Fruit fly (Drosophila melanogaster) whole organism, embryonic: ENCODE measurements around the gene CG43346.

ENCODE experiments used
- CG11456 ChIP-seq: fragments of 200-800 bp; sonication (Bioruptor generic); IDR thresholded peaks from 3 replicates; pipeline ENCODE4 v1.3.6; 2022; ENCODE audit warnings: missing biosample characterization, missing genetic modification characterization
- CG12155 ChIP-seq: fragments of 200-800 bp; sonication (Bioruptor generic); optimal IDR thresholded peaks from 3 replicates; lab custom pipeline; 2016; ENCODE audit warnings: missing biosample characterization, missing genetic modification characterization
- CG12769 ChIP-seq: fragments of 200-800 bp; sonication (Bioruptor generic); optimal IDR thresholded peaks from 2 replicates; lab custom pipeline; 2019; ENCODE audit warnings: missing biosample characterization, mild to moderate bottlenecking, missing genetic modification characterization, moderate library complexity
- CG17359 ChIP-seq: fragments of 200-800 bp; sonication (Bioruptor generic); optimal IDR thresholded peaks from 3 replicates; lab custom pipeline; 2018; ENCODE audit warnings: missing biosample characterization, mild to moderate bottlenecking, missing genetic modification characterization, moderate library complexity
- CG17568 ChIP-seq: fragments of 200-800 bp; sonication (Bioruptor generic); optimal IDR thresholded peaks from 2 replicates; lab custom pipeline; 2018; ENCODE audit warnings: missing biosample characterization, mild to moderate bottlenecking, missing genetic modification characterization, moderate library complexity
- CG31365 ChIP-seq: fragments of 200-800 bp; sonication (Bioruptor generic); optimal IDR thresholded peaks from 2 replicates; lab custom pipeline; 2018; ENCODE audit warnings: missing biosample characterization, mild to moderate bottlenecking, missing genetic modification characterization
- CG34422 ChIP-seq: fragments of 200-800 bp; sonication (Bioruptor generic); IDR thresholded peaks from 3 replicates; pipeline ENCODE4 v1.3.6; 2022; ENCODE audit warnings: missing biosample characterization, missing genetic modification characterization
- CG4328 ChIP-seq: fragments of 200-800 bp; sonication (Bioruptor generic); optimal IDR thresholded peaks from 3 replicates; lab custom pipeline; 2017; ENCODE audit warnings: missing biosample characterization, missing genetic modification reagents, missing genetic modification characterization
- CG4617 ChIP-seq: fragments of 200-800 bp; sonication (Bioruptor generic); optimal IDR thresholded peaks from 3 replicates; lab custom pipeline; 2016; ENCODE audit warnings: missing biosample characterization, missing genetic modification characterization, borderline replicate concordance
- CG4707 ChIP-seq: fragments of 200-800 bp; sonication (Bioruptor generic); optimal IDR thresholded peaks from 2 replicates; lab custom pipeline; 2018; ENCODE audit warnings: missing biosample characterization, mild to moderate bottlenecking, missing genetic modification characterization, moderate library complexity
- CG4820 ChIP-seq: fragments of 200-800 bp; sonication (Bioruptor generic); optimal IDR thresholded peaks from 3 replicates; lab custom pipeline; 2016; ENCODE audit warnings: missing biosample characterization, missing genetic modification characterization
- CG6175 ChIP-seq: fragments of 200-800 bp; sonication (Bioruptor generic); IDR thresholded peaks from 3 replicates; pipeline ENCODE4 v1.3.6; 2022; ENCODE audit warnings: missing biosample characterization, missing genetic modification characterization
- CG7928 ChIP-seq: fragments of 200-800 bp; sonication (Bioruptor generic); optimal IDR thresholded peaks from 2 replicates; lab custom pipeline; 2017; ENCODE audit warnings: missing biosample characterization, mild to moderate bottlenecking, missing genetic modification characterization
- CG8290 ChIP-seq, 3 experiments: fragments of 200-800 bp; sonication (Bioruptor generic); optimal IDR thresholded peaks; 2 replicates each; lab custom pipeline; 2016 to 2019; ENCODE audit warnings: missing biosample characterization in 3 of 3, missing genetic modification characterization in 3 of 3, mild to moderate bottlenecking in 2 of 3, moderate library complexity in 1 of 3
- CG9215 ChIP-seq: fragments of 200-800 bp; sonication (Bioruptor generic); IDR thresholded peaks from 2 replicates; pipeline ENCODE4 v1.3.6; 2022; ENCODE audit warnings: missing biosample characterization, missing genetic modification characterization
- CG9932 ChIP-seq: fragments of 200-800 bp; sonication (Bioruptor generic); IDR thresholded peaks from 2 replicates; pipeline ENCODE4 v1.3.6; 2022; ENCODE audit warnings: missing biosample characterization, missing genetic modification characterization
- CHES-1-like ChIP-seq: fragments of 200-800 bp; sonication (Bioruptor generic); optimal IDR thresholded peaks from 2 replicates; lab custom pipeline; 2016; ENCODE audit warnings: missing biosample characterization, missing genetic modification characterization
- CTCF ChIP-seq: fragments of 200-800 bp; sonication (Bioruptor generic); optimal IDR thresholded peaks from 2 replicates; lab custom pipeline; 2017; ENCODE audit warnings: missing biosample characterization, mild to moderate bottlenecking, missing genetic modification characterization, moderate library complexity
- E2f1 ChIP-seq: fragments of 200-800 bp; sonication (Bioruptor generic); IDR thresholded peaks from 2 replicates; pipeline ENCODE4 v1.3.6; 2022; ENCODE audit warnings: missing biosample characterization, missing genetic modification characterization
- ERR ChIP-seq: fragments of 200-800 bp; sonication (Bioruptor generic); optimal IDR thresholded peaks from 2 replicates; lab custom pipeline; 2016; ENCODE audit warnings: missing biosample characterization, missing genetic modification characterization
- NC2β ChIP-seq: fragments of 200-800 bp; sonication (Bioruptor generic); optimal IDR thresholded peaks from 2 replicates; lab custom pipeline; 2016; ENCODE audit warnings: missing biosample characterization, missing genetic modification characterization
- NFAT ChIP-seq: fragments of 200-800 bp; sonication (Bioruptor generic); IDR thresholded peaks from 2 replicates; pipeline ENCODE4 v1.3.6; 2022; ENCODE audit warnings: missing biosample characterization, missing genetic modification characterization
- NfI ChIP-seq: fragments of 200-800 bp; sonication (Bioruptor generic); optimal IDR thresholded peaks from 3 replicates; lab custom pipeline; 2018; ENCODE audit warnings: missing biosample characterization, mild to moderate bottlenecking, missing genetic modification characterization, moderate library complexity
- Oli ChIP-seq: fragments of 200-800 bp; sonication (Bioruptor generic); optimal IDR thresholded peaks from 2 replicates; lab custom pipeline; 2018; ENCODE audit warnings: missing biosample characterization, mild to moderate bottlenecking, missing genetic modification characterization, moderate library complexity
- Opbp ChIP-seq: fragments of 200-800 bp; sonication (Bioruptor generic); IDR thresholded peaks from 3 replicates; pipeline ENCODE4 v1.3.6; 2022; ENCODE audit warnings: missing biosample characterization, missing genetic modification characterization; ENCODE audit not compliant: partially characterized antibody
- Poxn ChIP-seq: fragments of 200-800 bp; sonication (Bioruptor generic); IDR thresholded peaks from 2 replicates; pipeline ENCODE4 v1.3.6; 2022; ENCODE audit warnings: missing biosample characterization, missing genetic modification characterization
- Xrp1 ChIP-seq: fragments of 200-800 bp; sonication (Bioruptor generic); IDR thresholded peaks from 2 replicates; pipeline ENCODE4 v1.3.6; 2022; ENCODE audit warnings: missing biosample characterization, missing genetic modification characterization
- ase ChIP-seq: fragments of 200-800 bp; sonication (Bioruptor generic); IDR thresholded peaks from 3 replicates; pipeline ENCODE4 v1.3.6; 2022; ENCODE audit warnings: missing biosample characterization, missing genetic modification characterization
- bigmax ChIP-seq: fragments of 200-800 bp; sonication (Bioruptor generic); optimal IDR thresholded peaks from 2 replicates; lab custom pipeline; 2018; ENCODE audit warnings: missing biosample characterization, mild to moderate bottlenecking, missing genetic modification characterization
- chinmo ChIP-seq: fragments of 200-800 bp; sonication (Bioruptor generic); IDR thresholded peaks from 4 replicates; pipeline ENCODE4 v1.3.6; 2022; ENCODE audit warnings: missing biosample characterization, missing genetic modification characterization; ENCODE audit not compliant: partially characterized antibody
- chn ChIP-seq: fragments of 200-800 bp; sonication (Bioruptor generic); optimal IDR thresholded peaks from 2 replicates; lab custom pipeline; 2016; ENCODE audit warnings: missing biosample characterization, missing genetic modification characterization
- crol ChIP-seq: fragments of 200-800 bp; sonication (Bioruptor generic); IDR thresholded peaks from 2 replicates; pipeline ENCODE4 v1.3.6; 2022; ENCODE audit warnings: missing biosample characterization, missing genetic modification characterization
- emc ChIP-seq: fragments of 200-800 bp; sonication (Bioruptor generic); optimal IDR thresholded peaks from 2 replicates; lab custom pipeline; 2016; ENCODE audit warnings: missing biosample characterization, missing genetic modification characterization
- esg ChIP-seq: fragments of 200-800 bp; sonication (Bioruptor generic); conservative IDR thresholded peaks from 2 replicates; pipeline ENCODE4 v1.3.6; 2022; ENCODE audit warnings: missing biosample characterization, missing genetic modification characterization
- exex ChIP-seq: fragments of 200-800 bp; sonication (Bioruptor generic); optimal IDR thresholded peaks from 4 replicates; lab custom pipeline; 2018; ENCODE audit warnings: missing biosample characterization, mild to moderate bottlenecking, missing genetic modification characterization, moderate library complexity
- fd3F ChIP-seq: fragments of 200-800 bp; sonication (Bioruptor generic); optimal IDR thresholded peaks from 2 replicates; lab custom pipeline; 2018; ENCODE audit warnings: missing biosample characterization, mild to moderate bottlenecking, missing genetic modification characterization, moderate library complexity
- fd96Cb ChIP-seq: fragments of 200-800 bp; sonication (Bioruptor generic); optimal IDR thresholded peaks from 2 replicates; lab custom pipeline; 2018; ENCODE audit warnings: missing biosample characterization, mild to moderate bottlenecking, missing genetic modification characterization, moderate library complexity
- gsb-n ChIP-seq: fragments of 200-800 bp; sonication (Bioruptor generic); optimal IDR thresholded peaks from 3 replicates; lab custom pipeline; 2018; ENCODE audit warnings: missing biosample characterization, mild to moderate bottlenecking, missing genetic modification characterization
- her ChIP-seq: fragments of 200-800 bp; sonication (Bioruptor generic); optimal IDR thresholded peaks from 2 replicates; lab custom pipeline; 2016; ENCODE audit warnings: missing biosample characterization, missing genetic modification characterization
- ken ChIP-seq: fragments of 200-800 bp; sonication (Bioruptor generic); IDR thresholded peaks from 3 replicates; pipeline ENCODE4 v1.3.6; 2022; ENCODE audit warnings: missing biosample characterization, missing genetic modification characterization
- lab ChIP-seq: fragments of 200-800 bp; sonication (Bioruptor generic); optimal IDR thresholded peaks from 3 replicates; lab custom pipeline; 2017; ENCODE audit warnings: missing biosample characterization, missing genetic modification characterization, mild to moderate bottlenecking, moderate library complexity, missing genetic modification reagents
- lov ChIP-seq, 2 experiments: fragments of 200-800 bp in 1 of 2; fragments of >200 bp in 1 of 2; sonication (Bioruptor generic) in 1 of 2; IDR thresholded peaks in 1 of 2; optimal IDR thresholded peaks in 1 of 2; 2 replicates in 1 of 2; 3 replicates in 1 of 2; pipeline versions ENCODE4 v1.3.6 to Lab custom; 2017 to 2022; ENCODE audit warnings: missing biosample characterization in 1 of 2, missing genetic modification characterization in 1 of 2
- mirr ChIP-seq: fragments of 200-800 bp; sonication (Bioruptor generic); optimal IDR thresholded peaks from 3 replicates; lab custom pipeline; 2018; ENCODE audit warnings: missing biosample characterization, mild to moderate bottlenecking, missing genetic modification characterization
- org-1 ChIP-seq: fragments of 200-800 bp; sonication (Bioruptor generic); optimal IDR thresholded peaks from 2 replicates; lab custom pipeline; 2017; ENCODE audit warnings: missing biosample characterization, missing genetic modification characterization
- pan ChIP-seq, 4 experiments: fragments of >200 bp in 3 of 4; fragments of 200-800 bp in 1 of 4; sonication (Bioruptor generic) in 1 of 4; optimal IDR thresholded peaks in 3 of 4; IDR thresholded peaks in 1 of 4; 2 replicates each; pipeline versions ENCODE4 v1.3.6 to Lab custom; 2017 to 2022; ENCODE audit warnings: missing biosample characterization in 2 of 4, missing genetic modification characterization in 2 of 4, mixed read lengths in 1 of 4
- run ChIP-seq: fragments of 200-800 bp; sonication (Bioruptor generic); optimal IDR thresholded peaks from 3 replicates; lab custom pipeline; 2018; ENCODE audit warnings: missing biosample characterization, mild to moderate bottlenecking, missing genetic modification characterization
- sc ChIP-seq, 3 experiments: fragments of >200 bp in 2 of 3; fragments of 200-800 bp in 1 of 3; sonication (Bioruptor generic) in 1 of 3; optimal IDR thresholded peaks; 2 replicates in 2 of 3; 3 replicates in 1 of 3; lab custom pipeline; 2017; ENCODE audit warnings: mild to moderate bottlenecking in 1 of 3, missing biosample characterization in 1 of 3, missing genetic modification characterization in 1 of 3, missing genetic modification reagents in 1 of 3
- sens-2 ChIP-seq: fragments of 200-800 bp; sonication (Bioruptor generic); IDR thresholded peaks from 2 replicates; pipeline ENCODE4 v1.3.6; 2022; ENCODE audit warnings: missing biosample characterization, missing genetic modification characterization
- sqz ChIP-seq: fragments of 200-800 bp; sonication (Bioruptor generic); optimal IDR thresholded peaks from 3 replicates; lab custom pipeline; 2018; ENCODE audit warnings: missing biosample characterization, mild to moderate bottlenecking, missing genetic modification characterization

CG43346 gene

DNA sequence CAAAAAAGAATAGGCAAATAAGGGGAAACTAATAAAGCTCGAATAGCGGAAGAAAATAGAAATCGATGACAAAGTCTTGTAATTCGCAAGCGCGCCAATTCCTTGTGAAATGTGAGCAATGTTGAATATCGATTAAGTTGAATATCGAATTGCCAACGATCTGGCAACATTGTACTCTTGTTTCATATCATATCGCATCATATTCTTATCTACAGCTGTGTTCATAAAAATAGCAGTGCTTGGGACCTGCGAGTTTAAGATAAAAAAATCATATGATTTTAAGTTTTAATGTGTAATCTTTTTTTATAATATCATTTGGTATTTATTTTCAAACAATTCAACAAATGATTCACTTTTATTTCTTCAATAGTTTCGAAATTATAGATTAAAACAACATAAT, 19.3 kb downstream of the CG43346 start (continued):
- TF ChIP-seq ERR (GFP tag; lab: Kevin White, UChicago) (no peak), CG8290 (GFP tag; optimal IDR thresholded peaks at IDR 0.05; lab: Kevin White, UChicago) (peak; percentile 56), CG8290 (tag; optimal IDR thresholded peaks at IDR 0.05; lab: Kevin White, UChicago) (peak in 1 of 2 experiments; percentile 68), ase (GFP tag; lab: Robert Waterston, UW) (peak; percentile 44; the same call in 1 of the 3 replicates), emc (GFP tag; lab: Kevin White, UChicago) (no peak), chinmo (GFP tag; lab: Robert Waterston, UW) (no peak), sqz (no peak), crol (GFP tag; lab: Robert Waterston, UW) (no peak), CG17568 (peak; percentile 22), NFAT (GFP tag; lab: Robert Waterston, UW) (peak; percentile 43; the same call in 1 of the 2 replicates), mirr (GFP tag; lab: Kevin White, UChicago) (no peak), CG4820 (GFP tag; lab: Kevin White, UChicago) (peak; percentile 6), gsb-n (peak; percentile 50), CTCF (GFP tag; lab: Kevin White, UChicago) (no peak), Xrp1 (GFP tag; lab: Robert Waterston, UW) (peak; percentile 66; the same call in 1 of the 2 replicates), CG6175 (no peak), bigmax (GFP tag; lab: Kevin White, UChicago) (no peak), lov (optimal IDR thresholded peaks at IDR 0.05; lab: Kevin White, UChicago) (no peak), lov (GFP tag; IDR thresholded peaks at IDR 0.05; lab: Robert Waterston, UW) (no peak), CG9215 (GFP tag; lab: Robert Waterston, UW) (no peak), CHES-1-like (GFP tag; lab: Kevin White, UChicago) (no peak), CG12769 (tag; lab: Kevin White, UChicago) (peak; percentile 19), CG4707 (GFP tag; lab: Kevin White, UChicago) (peak; percentile 28), exex (tag; lab: Kevin White, UChicago) (peak; percentile 27), CG4328 (GFP tag; lab: Kevin White, UChicago) (no peak), chn (GFP tag; lab: Kevin White, UChicago) (no peak), CG7928 (GFP tag; lab: Kevin White, UChicago) (no peak), CG34422 (GFP tag; lab: Robert Waterston, UW) (peak; percentile 58; the same call in 1 of the 3 replicates), sens-2 (GFP tag; lab: Robert Waterston, UW) (0 out of 2 replicates have a peak, but pooled peaks have one; percentile 10), CG31365 (tag; lab: Kevin White, UChicago) (no peak), CG4617 (GFP tag; lab: Kevin White, UChicago) (no peak), esg (GFP tag; lab: Robert Waterston, UW) (no peak), E2f1 (GFP tag; lab: Robert Waterston, UW) (peak; percentile 60), her (GFP tag; lab: Kevin White, UChicago) (peak; percentile 35), fd96Cb (tag; lab: Kevin White, UChicago) (peak; percentile 35), Poxn (GFP tag; lab: Robert Waterston, UW) (no peak), CG17359 (tag; lab: Kevin White, UChicago) (peak; percentile 67), CG12155 (GFP tag; lab: Kevin White, UChicago) (peak; percentile 21), CG11456 (GFP tag; lab: Robert Waterston, UW) (peak; percentile 52; the same call in 1 of the 3 replicates), NfI (GFP tag; lab: Kevin White, UChicago) (peak; percentile 33), ken (no peak), lab (GFP tag; lab: Kevin White, UChicago) (no peak), NC2β (no peak), run (tag; lab: Kevin White, UChicago) (no peak), pan (optimal IDR thresholded peaks at IDR 0.05; lab: Kevin White, UChicago) (no peak), pan (GFP tag; optimal IDR thresholded peaks at IDR 0.05 in 1 of 2, IDR thresholded peaks at IDR 0.05 in 1 of 2) (peak in 1 of 2 experiments; percentile 78), CG9932 (GFP tag; lab: Robert Waterston, UW) (peak; percentile 77), sc (optimal IDR thresholded peaks at IDR 0.05; lab: Kevin White, UChicago) (no peak), sc (GFP tag; optimal IDR thresholded peaks at IDR 0.05; lab: Kevin White, UChicago) (no peak), fd3F (no peak), Opbp (GFP tag; lab: Robert Waterston, UW) (peak; percentile 74), org-1 (GFP tag; lab: Kevin White, UChicago) (no peak), Oli (tag; lab: Kevin White, UChicago) (no peak)
